Worm (Caenorhabditis elegans) whole organism, dauer: ENCODE measurements around the gene nhr-202.

ENCODE experiments used
- unc-62 ChIP-seq: sonication (generic microtip); optimal IDR thresholded peaks from 2 replicates; lab custom pipeline; 2017; ENCODE audit warnings: missing biosample characterization, missing genetic modification reagents, missing genetic modification characterization

Gene nhr-202

ce11 chrV:462263-462662, at the start of gene nhr-202:
Gene nhr-202 (plus strand): TSS chrV:462588.
- no peak for TF ChIP-seq unc-62 (GFP tag; lab: Kevin White, UChicago)

ce11 chrV:412820-413219, 49.6 kb upstream of the nhr-202 start:
- TF ChIP-seq unc-62 (GFP tag; lab: Kevin White, UChicago): no peak

ce11 chrV:414630-415029, 47.8 kb upstream of the nhr-202 start, which contains the start of gene dod-19:
Gene dod-19 (minus strand): TSS chrV:414759.
- no peak for TF ChIP-seq unc-62 (GFP tag; lab: Kevin White, UChicago)

ce11 chrV:415072-415471, 47.3 kb upstream of the nhr-202 start:
- no peak for TF ChIP-seq unc-62 (GFP tag; lab: Kevin White, UChicago)

ce11 chrV:417656-418353, 44.6 kb upstream of the nhr-202 start, which contains the start of gene irg-8:
Gene irg-8 (minus strand): TSS chrV:417706.
- TF ChIP-seq unc-62 (GFP tag; lab: Kevin White, UChicago): no peak

- no peak for TF ChIP-seq unc-62 (GFP tag; lab: Kevin White, UChicago)
These were observed 44.0 kb upstream of the nhr-202 start, which contains the start of gene Y39D8A.1 for ce11 chrV:418432-418831. Gene Y39D8A.1 (plus strand): TSS chrV:418732.

ce11 chrV:422133-422532, 40.3 kb upstream of the nhr-202 start, which contains the start of gene dod-20:
Gene dod-20 (plus strand): TSS chrV:422433.
- TF ChIP-seq unc-62 (GFP tag; lab: Kevin White, UChicago): no peak

- no peak for TF ChIP-seq unc-62 (GFP tag; lab: Kevin White, UChicago)
These were observed 38.2 kb upstream of the nhr-202 start, which contains the start of gene B0554.5 for ce11 chrV:424140-424539. Gene B0554.5 (plus strand): TSS chrV:424440.

- no peak for TF ChIP-seq unc-62 (GFP tag; lab: Kevin White, UChicago)
These were observed 33.5 kb upstream of the nhr-202 start, which contains the start of gene B0554.4 for ce11 chrV:428844-429243. Gene B0554.4 (plus strand): TSS chrV:429144.

- no peak for TF ChIP-seq unc-62 (GFP tag; lab: Kevin White, UChicago)
These were observed 29.4 kb upstream of the nhr-202 start for ce11 chrV:432991-433390.

- TF ChIP-seq unc-62 (GFP tag; lab: Kevin White, UChicago): no peak
These were observed 28.5 kb upstream of the nhr-202 start, which contains the start of gene B0554.2 for ce11 chrV:433898-434297. Gene B0554.2 (plus strand): TSS chrV:434198.

ce11 chrV:438094-438493, 24.3 kb upstream of the nhr-202 start, which contains the start of gene B0554.1:
Gene B0554.1 (plus strand): TSS chrV:438394.
- no peak for TF ChIP-seq unc-62 (GFP tag; lab: Kevin White, UChicago)

ce11 chrV:439183-439749, 23.1 kb upstream of the nhr-202 start:
- no peak for TF ChIP-seq unc-62 (GFP tag; lab: Kevin White, UChicago)

- TF ChIP-seq unc-62 (GFP tag; lab: Kevin White, UChicago): no peak
These were observed 21.5 kb upstream of the nhr-202 start, which contains the start of gene B0554.7 for ce11 chrV:440923-441322. Gene B0554.7 (minus strand): TSS chrV:441023.

ce11 chrV:443193-443592, 19.2 kb upstream of the nhr-202 start, which contains the start of gene srh-33:
Gene srh-33 (minus strand): TSS chrV:443293.
- TF ChIP-seq unc-62 (GFP tag; lab: Kevin White, UChicago): no peak

ce11 chrV:446574-446973, 15.8 kb upstream of the nhr-202 start, which contains the start of gene srh-34:
Gene srh-34 (minus strand): TSS chrV:446674.
- TF ChIP-seq unc-62 (GFP tag; lab: Kevin White, UChicago): no peak
